Fruit fly (Drosophila melanogaster): Measurements from ENCODE around the gene ouib.

Gene ouib

dm6 chr3R:8722962-8723548, 2.2 kb upstream of the ouib start, which contains the start of gene nom:
Gene nom (plus strand): TSS chr3R:8723174.
- no peak for TF ChIP-seq CG7556 (GFP tag; optimal IDR thresholded peaks at IDR 0.05)
- TF ChIP-seq nom (GFP tag; optimal IDR thresholded peaks at IDR 0.05), result no peak
- peak; percentile 48 for TF ChIP-seq pzg (GFP tag; optimal IDR thresholded peaks at IDR 0.05)
- TF ChIP-seq CG11456 (GFP tag; IDR thresholded peaks at IDR 0.05), result no peak
- no peak for TF ChIP-seq p53 (GFP tag; optimal IDR thresholded peaks at IDR 0.05)
- TF ChIP-seq D19A (tag; optimal IDR thresholded peaks at IDR 0.05), result no peak
- no peak for TF ChIP-seq gcm (GFP tag; optimal IDR thresholded peaks at IDR 0.05)
- no peak for TF ChIP-seq CG30020 (tag; optimal IDR thresholded peaks at IDR 0.05)
- TF ChIP-seq Scr (GFP tag; IDR thresholded peaks at IDR 0.05; ENCODE audit: partially characterized antibody), result 0 out of 2 replicates have a peak, but pooled peaks have one; percentile 7
- TF ChIP-seq pb (GFP tag; optimal IDR thresholded peaks at IDR 0.05), result no peak
- no peak for TF ChIP-seq shn (GFP tag; optimal IDR thresholded peaks at IDR 0.05)
- no peak for TF ChIP-seq Ravus (GFP tag; IDR thresholded peaks at IDR 0.05)
- no peak for TF ChIP-seq B-H1 (GFP tag; IDR thresholded peaks at IDR 0.05)
- peak; percentile 89 for TF ChIP-seq E2f2 (GFP tag; IDR thresholded peaks at IDR 0.05)
- 0 out of 3 replicates have a peak, but pooled peaks have one; percentile 23 for TF ChIP-seq CG14860 (GFP tag; IDR thresholded peaks at IDR 0.05; ENCODE audit: partially characterized antibody)
- peak; percentile 31; the same call in 1 of the 2 replicates for TF ChIP-seq Rfx (GFP tag; IDR thresholded peaks at IDR 0.05)
- TF ChIP-seq CG3065 (GFP tag; optimal IDR thresholded peaks at IDR 0.05), result no peak
- peak; percentile 40 for TF ChIP-seq CG4617 (GFP tag; optimal IDR thresholded peaks at IDR 0.05; ENCODE audit: borderline replicate concordance)
- TF ChIP-seq chm (GFP tag; IDR thresholded peaks at IDR 0.05), result no peak
- TF ChIP-seq CG1602 (GFP tag; optimal IDR thresholded peaks at IDR 0.05), result no peak
- TF ChIP-seq row (GFP tag; IDR thresholded peaks at IDR 0.05), result peak; percentile 6; the same call in 1 of the 3 replicates
- no peak for TF ChIP-seq vnd (GFP tag; IDR thresholded peaks at IDR 0.05; ENCODE audit: partially characterized antibody)
- no peak for TF ChIP-seq ham (GFP tag; IDR thresholded peaks at IDR 0.05)
- peak; percentile 11 for TF ChIP-seq HmgZ (tag; optimal IDR thresholded peaks at IDR 0.05)
- TF ChIP-seq CG6254 (GFP tag; optimal IDR thresholded peaks at IDR 0.05), result no peak
- TF ChIP-seq Hsf (GFP tag; optimal IDR thresholded peaks at IDR 0.05), result no peak
- TF ChIP-seq Hmx (GFP tag; optimal IDR thresholded peaks at IDR 0.05), result no peak
- no peak for TF ChIP-seq Nf-YA (GFP tag; IDR thresholded peaks at IDR 0.05)
- no peak for TF ChIP-seq CG9727 (GFP tag; optimal IDR thresholded peaks at IDR 0.05)
- peak; percentile 84 for TF ChIP-seq Dp (GFP tag; optimal IDR thresholded peaks at IDR 0.05)
- no peak for TF ChIP-seq danr (GFP tag; IDR thresholded peaks at IDR 0.05)
- TF ChIP-seq toy (GFP tag; IDR thresholded peaks at IDR 0.05), result no peak
- no peak for TF ChIP-seq ttk (GFP tag; IDR thresholded peaks at IDR 0.05)
- TF ChIP-seq Pdp1 (GFP tag; optimal IDR thresholded peaks at IDR 0.05), result peak in 1 of 2 experiments; percentile 49
- no peak for TF ChIP-seq abd-A (tag; optimal IDR thresholded peaks at IDR 0.05)
- no peak for TF ChIP-seq Max (GFP tag; optimal IDR thresholded peaks at IDR 0.05)
- no peak for TF ChIP-seq CG9215 (GFP tag; IDR thresholded peaks at IDR 0.05)
- no peak for TF ChIP-seq Meics (GFP tag; optimal IDR thresholded peaks at IDR 0.05)
- TF ChIP-seq CG13296 (GFP tag; optimal IDR thresholded peaks at IDR 0.05), result no peak
- TF ChIP-seq CG3281 (GFP tag; optimal IDR thresholded peaks at IDR 0.05), result no peak
- peak; percentile 35 for TF ChIP-seq phol (tag; optimal IDR thresholded peaks at IDR 0.05)
- no peak for TF ChIP-seq CG7839 (tag; optimal IDR thresholded peaks at IDR 0.05)
- TF ChIP-seq CG10366 (GFP tag; IDR thresholded peaks at IDR 0.05), result no peak
- TF ChIP-seq CG7372 (GFP tag; IDR thresholded peaks at IDR 0.05), result no peak
- no peak for TF ChIP-seq emc (GFP tag; optimal IDR thresholded peaks at IDR 0.05)
- no peak for TF ChIP-seq CG10431 (GFP tag; optimal IDR thresholded peaks at IDR 0.05)
- no peak for TF ChIP-seq Ets97D (GFP tag; optimal IDR thresholded peaks at IDR 0.05)
- peak; percentile 17 for TF ChIP-seq gfzf (GFP tag; optimal IDR thresholded peaks at IDR 0.05)
- TF ChIP-seq stc (GFP tag; IDR thresholded peaks at IDR 0.05), result no peak
- TF ChIP-seq CG9797 (GFP tag; optimal IDR thresholded peaks at IDR 0.05), result peak; percentile 55
- TF ChIP-seq insv (GFP tag; optimal IDR thresholded peaks at IDR 0.05), result peak in 1 of 2 experiments; percentile 7
